Worm (Caenorhabditis elegans) whole organism, L3 larva: ENCODE data around the gene hlh-6.

ENCODE experiments used
- aly-2 ChIP-seq: fragments of 150-350 bp; optimal IDR thresholded peaks from 2 replicates; lab custom pipeline; 2014; ENCODE audit warnings: missing biosample characterization, missing genetic modification characterization
- ceh-16 ChIP-seq: sonication (generic microtip); optimal IDR thresholded peaks from 2 replicates; lab custom pipeline; 2017; ENCODE audit warnings: missing biosample characterization, missing genetic modification characterization
- ceh-28 ChIP-seq: fragments of 150-350 bp; optimal IDR thresholded peaks from 2 replicates; lab custom pipeline; 2014; ENCODE audit warnings: missing biosample characterization, missing genetic modification reagents, missing genetic modification characterization
- ceh-9 ChIP-seq: sonication (generic microtip); optimal IDR thresholded peaks from 2 replicates; lab custom pipeline; 2018; ENCODE audit warnings: missing biosample characterization, missing genetic modification characterization
- daf-12 ChIP-seq: fragments of 150-350 bp; optimal IDR thresholded peaks from 2 replicates; lab custom pipeline; 2014; ENCODE audit warnings: missing biosample characterization, missing genetic modification reagents, missing genetic modification characterization
- egl-27 ChIP-seq: sonication (generic microtip); optimal IDR thresholded peaks from 4 replicates; lab custom pipeline; 2017; ENCODE audit warnings: missing biosample characterization, missing genetic modification reagents, missing genetic modification characterization
- egl-5 ChIP-seq: fragments of 150-350 bp; optimal IDR thresholded peaks from 2 replicates; lab custom pipeline; 2017; ENCODE audit warnings: missing biosample characterization, missing genetic modification reagents, missing genetic modification characterization, inconsistent platforms
- elt-1 ChIP-seq: fragments of 150-350 bp; optimal IDR thresholded peaks from 2 replicates; lab custom pipeline; 2014; ENCODE audit warnings: missing biosample characterization, missing genetic modification characterization
- elt-2 ChIP-seq: sonication (generic microtip); optimal IDR thresholded peaks from 2 replicates; lab custom pipeline; 2016; ENCODE audit warnings: missing genetic modification reagents, mild to moderate bottlenecking, missing genetic modification characterization, missing compliant biosample characterization
- eor-1 ChIP-seq, 2 experiments: fragments of 150-350 bp; optimal IDR thresholded peaks; 2 replicates each; lab custom pipeline; 2014 to 2018; ENCODE audit warnings: missing biosample characterization in 2 of 2, missing genetic modification characterization in 2 of 2
- fos-1 ChIP-seq: fragments of 150-350 bp; optimal IDR thresholded peaks from 2 replicates; lab custom pipeline; 2014; ENCODE audit warnings: missing biosample characterization, missing genetic modification characterization
- hmg-11 ChIP-seq: sonication (generic microtip); optimal IDR thresholded peaks from 2 replicates; lab custom pipeline; 2016; ENCODE audit warnings: missing genetic modification characterization, missing compliant biosample characterization
- jun-1 ChIP-seq: fragments of 150-350 bp; optimal IDR thresholded peaks from 2 replicates; lab custom pipeline; 2014; ENCODE audit warnings: missing biosample characterization, missing genetic modification reagents, missing genetic modification characterization
- lin-39 ChIP-seq: fragments of 150-350 bp; optimal IDR thresholded peaks from 2 replicates; lab custom pipeline; 2018; ENCODE audit warnings: missing biosample characterization, missing genetic modification reagents, missing genetic modification characterization
- lsy-12 ChIP-seq: sonication (generic microtip); optimal IDR thresholded peaks from 2 replicates; lab custom pipeline; 2016; ENCODE audit warnings: mild to moderate bottlenecking, missing genetic modification characterization, missing compliant biosample characterization
- mdl-1 ChIP-seq: fragments of 150-350 bp; optimal IDR thresholded peaks from 2 replicates; lab custom pipeline; 2014; ENCODE audit warnings: missing biosample characterization, missing genetic modification characterization
- mml-1 ChIP-seq: fragments of 150-350 bp; sonication (generic microtip); optimal IDR thresholded peaks from 3 replicates; lab custom pipeline; 2014; ENCODE audit warnings: missing biosample characterization, missing genetic modification characterization
- nfya-1 ChIP-seq: sonication (generic microtip); optimal IDR thresholded peaks from 2 replicates; lab custom pipeline; 2017; ENCODE audit warnings: missing genetic modification characterization, mild to moderate bottlenecking, missing compliant biosample characterization, antibody characterized with exemption, moderate library complexity; ENCODE audit not compliant: insufficient read depth
- nhr-11 ChIP-seq: fragments of 150-350 bp; optimal IDR thresholded peaks from 2 replicates; lab custom pipeline; 2014; ENCODE audit warnings: missing biosample characterization, missing genetic modification characterization
- nhr-12 ChIP-seq: fragments of 150-350 bp; optimal IDR thresholded peaks from 2 replicates; lab custom pipeline; 2014; ENCODE audit warnings: missing biosample characterization, missing genetic modification characterization
- nhr-23 ChIP-seq: fragments of 150-350 bp; optimal IDR thresholded peaks from 2 replicates; lab custom pipeline; 2014; ENCODE audit warnings: missing biosample characterization, missing genetic modification reagents, missing genetic modification characterization
- nhr-237 ChIP-seq: fragments of 150-350 bp; optimal IDR thresholded peaks from 2 replicates; lab custom pipeline; 2014; ENCODE audit warnings: missing biosample characterization, missing genetic modification characterization
- nhr-25 ChIP-seq: sonication (generic microtip); optimal IDR thresholded peaks from 2 replicates; lab custom pipeline; 2017; ENCODE audit warnings: missing biosample characterization, missing genetic modification characterization
- nhr-28 ChIP-seq: fragments of 150-350 bp; optimal IDR thresholded peaks from 2 replicates; lab custom pipeline; 2014; ENCODE audit warnings: missing biosample characterization, missing genetic modification characterization
- nhr-43 ChIP-seq: sonication (generic microtip); optimal IDR thresholded peaks from 2 replicates; lab custom pipeline; 2016; ENCODE audit warnings: mild to moderate bottlenecking, missing genetic modification characterization, missing compliant biosample characterization; ENCODE audit not compliant: poor library complexity, severe bottlenecking
- nhr-67 ChIP-seq: fragments of 150-350 bp; optimal IDR thresholded peaks from 2 replicates; lab custom pipeline; 2014; ENCODE audit warnings: missing biosample characterization, missing genetic modification characterization
- nhr-77 ChIP-seq: fragments of 150-350 bp; optimal IDR thresholded peaks from 2 replicates; lab custom pipeline; 2014; ENCODE audit warnings: missing biosample characterization, missing genetic modification characterization
- pha-4 ChIP-seq: fragments of 150-350 bp; optimal IDR thresholded peaks from 2 replicates; lab custom pipeline; 2014; ENCODE audit warnings: missing biosample characterization, missing genetic modification reagents, missing genetic modification characterization
- sea-2 ChIP-seq: fragments of 150-350 bp; sonication (generic microtip); optimal IDR thresholded peaks from 4 replicates; lab custom pipeline; 2014; ENCODE audit warnings: missing biosample characterization, missing genetic modification reagents, missing genetic modification characterization
- skn-1 ChIP-seq: fragments of 150-350 bp; optimal IDR thresholded peaks from 2 replicates; lab custom pipeline; 2014; ENCODE audit warnings: missing biosample characterization, missing genetic modification characterization
- snpc-4 ChIP-seq: fragments of 150-350 bp; optimal IDR thresholded peaks from 2 replicates; lab custom pipeline; 2014; ENCODE audit warnings: missing biosample characterization, missing genetic modification characterization
- unc-39 ChIP-seq: sonication (generic microtip); optimal IDR thresholded peaks from 4 replicates; lab custom pipeline; 2017; ENCODE audit warnings: missing biosample characterization, missing genetic modification characterization
- unc-62 ChIP-seq: fragments of 150-350 bp; sonication (generic microtip); optimal IDR thresholded peaks from 4 replicates; lab custom pipeline; 2014; ENCODE audit warnings: missing biosample characterization, missing genetic modification reagents, missing genetic modification characterization

hlh-6 gene

DNA sequence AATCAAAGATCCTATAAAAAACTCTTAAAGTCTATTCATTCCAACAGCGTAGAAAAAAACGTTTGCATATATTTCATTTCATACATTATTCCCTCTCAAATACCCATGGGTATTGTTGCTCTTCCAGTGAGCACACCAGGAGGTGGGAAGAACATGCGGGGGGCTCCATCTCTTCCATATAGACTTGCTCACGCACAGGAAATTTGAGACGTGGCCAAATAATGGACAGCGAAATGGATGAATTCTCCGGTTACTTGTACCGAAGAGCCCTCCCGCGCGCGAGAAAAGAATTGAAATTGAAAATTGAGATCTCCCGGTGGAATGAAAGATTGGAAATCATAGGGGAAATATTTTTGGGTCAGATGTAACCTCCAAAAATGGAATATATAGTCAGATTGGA is 37.0 kb downstream of the hlh-6 start:
- TF ChIP-seq nhr-67 (tag; lab: Kevin White, UChicago) (no peak), pha-4 (tag; lab: Kevin White, UChicago) (peak; percentile 2)

ce11 chrII:9576707-9577106 is 37.9 kb downstream of the hlh-6 start:
- peak; percentile 64 for TF ChIP-seq lin-39 (tag; lab: Kevin White, UChicago)
- TF ChIP-seq nhr-11 (tag; lab: Kevin White, UChicago) = no peak

- TF ChIP-seq unc-62 (no peak), egl-27 (tag; lab: Kevin White, UChicago) (no peak), elt-1 (tag; lab: Kevin White, UChicago) (no peak), eor-1 (tag; optimal IDR thresholded peaks at IDR 0.05; lab: Kevin White, UChicago) (no peak), aly-2 (tag; lab: Kevin White, UChicago) (no peak), daf-12 (no peak), lsy-12 (no peak), hmg-11 (tag; lab: Kevin White, UChicago) (no peak), mdl-1 (no peak), skn-1 (tag; lab: Kevin White, UChicago) (no peak)
Measured at ce11 chrII:9575670-9576069, 39.0 kb downstream of the hlh-6 start, which contains the start of gene exc-7. TSS of gene exc-7 (plus strand) at chrII:9575970.

- TF ChIP-seq lin-39 (tag; lab: Kevin White, UChicago) = no peak
- no peak for TF ChIP-seq snpc-4 (tag; lab: Kevin White, UChicago)
- no peak for TF ChIP-seq elt-2 (tag; lab: Kevin White, UChicago)
- TF ChIP-seq lsy-12 = no peak
- TF ChIP-seq nhr-28 = no peak
- TF ChIP-seq nhr-25 (tag; lab: Kevin White, UChicago) = no peak
- TF ChIP-seq ceh-28 = no peak
- TF ChIP-seq jun-1 (tag; lab: Kevin White, UChicago) = no peak
- TF ChIP-seq ceh-16 (tag; lab: Kevin White, UChicago) = no peak
- TF ChIP-seq sea-2 (GFP tag; lab: Kevin White, UChicago) = no peak
- TF ChIP-seq fos-1 = no peak
- no peak for TF ChIP-seq nhr-237
- no peak for TF ChIP-seq nhr-67 (tag; lab: Kevin White, UChicago)
- no peak for TF ChIP-seq nhr-12
- TF ChIP-seq mml-1 = no peak
- TF ChIP-seq, all 47 proteins: peak for 0
Measured at ce11 chrII:9574406-9574805, 40.2 kb downstream of the hlh-6 start.

- TF ChIP-seq nhr-23 (tag; lab: Kevin White, UChicago) (peak; percentile 54), nhr-67 (tag; lab: Kevin White, UChicago) (no peak)
Measured at ce11 chrII:9573412-9573811, 41.2 kb downstream of the hlh-6 start.

DNA sequence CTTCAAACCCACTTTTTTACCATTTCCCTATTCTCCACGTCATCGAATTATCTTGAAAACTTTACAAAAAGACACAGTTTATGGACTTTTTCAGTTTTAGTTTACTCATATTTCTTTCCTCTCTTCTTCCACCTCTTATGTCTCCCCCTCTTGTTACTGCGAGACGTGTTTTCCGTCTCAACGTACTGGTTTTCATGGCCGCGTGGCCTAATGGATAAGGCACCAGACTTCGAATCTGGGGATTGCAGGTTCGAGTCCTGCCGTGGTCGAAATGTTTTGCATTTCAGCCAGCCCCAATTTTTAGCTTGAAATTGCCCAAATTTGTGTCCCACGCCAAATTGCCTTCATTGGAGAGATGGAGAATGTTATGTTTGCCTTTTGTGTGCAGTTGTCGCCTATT is 48.6 kb downstream of the hlh-6 start:
- TF ChIP-seq nhr-43 (tag; lab: Kevin White, UChicago) (peak; percentile 33), nfya-1 (tag; lab: Kevin White, UChicago) (peak; percentile 24), unc-39 (tag; lab: Kevin White, UChicago) (peak; percentile 23), nhr-11 (tag; lab: Kevin White, UChicago) (no peak), egl-5 (tag; lab: Kevin White, UChicago) (no peak), nhr-77 (tag; lab: Kevin White, UChicago) (peak; percentile 72), hmg-11 (tag; lab: Kevin White, UChicago) (peak; percentile 63), ceh-9 (tag; lab: Kevin White, UChicago) (no peak), nhr-23 (tag; lab: Kevin White, UChicago) (peak; percentile 53), mml-1 (no peak), pha-4 (tag; lab: Kevin White, UChicago) (peak; percentile 1), lsy-12 (peak; percentile 70), elt-2 (tag; lab: Kevin White, UChicago) (peak; percentile 37), daf-12 (no peak), nhr-25 (tag; lab: Kevin White, UChicago) (peak; percentile 42)
